Worm (Caenorhabditis elegans): Measurements from ENCODE around the gene C09F5.1.
A peak's percentile ranks its signal among the peaks of the same experiment; 100 is the strongest.

The C09F5.1 gene

ce11 chrIII:668303-668893, 9.9 kb downstream of the C09F5.1 start, which contains the start of gene W02B3.3:
TSS of gene W02B3.3 (minus strand) at chrIII:668433.
- TF ChIP-seq pros-1 (tag; optimal IDR thresholded peaks at IDR 0.05) = peak; percentile 55
- TF ChIP-seq ceh-2 (tag; optimal IDR thresholded peaks at IDR 0.05) = peak; percentile 23
- no peak for TF ChIP-seq F13H6.1 (tag; optimal IDR thresholded peaks at IDR 0.05)
- peak; percentile 23 for TF ChIP-seq nfya-1 (tag; optimal IDR thresholded peaks at IDR 0.05)
- TF ChIP-seq sdc-2 (tag; optimal IDR thresholded peaks at IDR 0.05) = peak; percentile 35
- TF ChIP-seq K09A11.1 (tag; optimal IDR thresholded peaks at IDR 0.05; ENCODE audit: insufficient read depth) = no peak
- no peak for TF ChIP-seq elt-2 (tag; optimal IDR thresholded peaks at IDR 0.05)
- peak; percentile 77 for TF ChIP-seq unc-55 (GFP tag; optimal IDR thresholded peaks at IDR 0.05)
- TF ChIP-seq ama-1 (optimal IDR thresholded peaks at IDR 0.05) = no peak
- TF ChIP-seq rnt-1 (tag; optimal IDR thresholded peaks at IDR 0.05) = peak; percentile 32
- peak; percentile 84 for TF ChIP-seq ceh-31 (tag; optimal IDR thresholded peaks at IDR 0.05)
- TF ChIP-seq unc-3 (GFP tag; conservative IDR thresholded peaks at IDR 0.05) = no peak
- no peak for TF ChIP-seq unc-3 (tag; optimal IDR thresholded peaks at IDR 0.05)
- peak; percentile 21 for TF ChIP-seq fkh-10 (GFP tag; optimal IDR thresholded peaks at IDR 0.05)
- peak; percentile 34 for TF ChIP-seq ceh-6 (GFP tag; optimal IDR thresholded peaks at IDR 0.05)
- TF ChIP-seq zip-5 (tag; optimal IDR thresholded peaks at IDR 0.05) = no peak
- peak; percentile 84 for TF ChIP-seq ceh-18 (tag; optimal IDR thresholded peaks at IDR 0.05)
- TF ChIP-seq pat-9 (tag; optimal IDR thresholded peaks at IDR 0.05) = peak; percentile 6
- no peak for TF ChIP-seq dmd-4 (tag; optimal IDR thresholded peaks at IDR 0.05; ENCODE audit: borderline replicate concordance)
- TF ChIP-seq pag-3 (tag; optimal IDR thresholded peaks at IDR 0.05; ENCODE audit: borderline replicate concordance) = peak; percentile 33
- no peak for TF ChIP-seq tbx-7 (tag; optimal IDR thresholded peaks at IDR 0.05)
- TF ChIP-seq npax-4 (tag; optimal IDR thresholded peaks at IDR 0.05) = no peak
- no peak for TF ChIP-seq syd-9 (tag; optimal IDR thresholded peaks at IDR 0.05)
- TF ChIP-seq fax-1 (tag; optimal IDR thresholded peaks at IDR 0.05) = no peak
- no peak for TF ChIP-seq hlh-8 (tag; optimal IDR thresholded peaks at IDR 0.05)
- peak; percentile 74 for TF ChIP-seq ceh-19 (GFP tag; optimal IDR thresholded peaks at IDR 0.05)
- TF ChIP-seq ref-2 (tag; optimal IDR thresholded peaks at IDR 0.05) = peak; percentile 40
- peak; percentile 69 for TF ChIP-seq ceh-14 (tag; optimal IDR thresholded peaks at IDR 0.05)
- TF ChIP-seq tbx-2 (tag; optimal IDR thresholded peaks at IDR 0.05) = peak; percentile 67
- peak; percentile 43 for TF ChIP-seq hlh-6 (tag; optimal IDR thresholded peaks at IDR 0.05)
- no peak for TF ChIP-seq ceh-48 (tag; optimal IDR thresholded peaks at IDR 0.05)
- TF ChIP-seq unc-42 (tag; optimal IDR thresholded peaks at IDR 0.05) = peak; percentile 94
- no peak for TF ChIP-seq Y22D7AL.16 (tag; optimal IDR thresholded peaks at IDR 0.05)
- TF ChIP-seq ceh-34 (tag; optimal IDR thresholded peaks at IDR 0.05) = peak; percentile 16

DNA sequence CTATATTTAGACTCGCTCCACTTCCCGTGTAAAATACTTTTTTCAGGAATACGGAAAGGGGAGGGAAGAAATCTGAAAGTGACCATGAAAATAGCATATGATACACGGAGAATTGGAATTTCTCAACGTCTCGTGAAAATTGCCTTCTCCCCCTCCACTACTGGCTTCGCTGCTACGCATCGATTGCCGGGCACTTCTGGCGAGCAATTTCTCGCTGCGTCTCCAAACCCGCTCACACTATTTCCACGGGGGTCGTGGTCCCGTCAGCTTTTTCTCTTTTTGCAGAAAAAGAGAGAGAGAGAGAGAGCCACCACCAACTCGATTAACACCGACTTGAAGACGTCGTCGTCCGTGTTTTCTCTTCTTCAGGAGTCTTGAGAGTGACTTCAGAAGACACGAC, 12.5 kb downstream of the C09F5.1 start:
- peak; percentile 26 for TF ChIP-seq Y22D7AL.16 (tag; optimal IDR thresholded peaks at IDR 0.05)
- TF ChIP-seq ceh-14 (tag; optimal IDR thresholded peaks at IDR 0.05) = peak; percentile 67
- no peak for TF ChIP-seq syd-9 (tag; optimal IDR thresholded peaks at IDR 0.05)
- TF ChIP-seq ceh-45 (GFP tag; IDR thresholded peaks at IDR 0.05) = no peak
- TF ChIP-seq ceh-31 (tag; optimal IDR thresholded peaks at IDR 0.05) = peak; percentile 80
- peak; percentile 32 for TF ChIP-seq ceh-34 (tag; optimal IDR thresholded peaks at IDR 0.05)
- TF ChIP-seq nfya-1 (tag; optimal IDR thresholded peaks at IDR 0.05) = peak; percentile 65
- peak; percentile 90 for TF ChIP-seq ceh-48 (tag; optimal IDR thresholded peaks at IDR 0.05)
- TF ChIP-seq unc-42 (tag; optimal IDR thresholded peaks at IDR 0.05) = peak; percentile 97
- TF ChIP-seq ama-1 (optimal IDR thresholded peaks at IDR 0.05) = no peak
- TF ChIP-seq ceh-18 (tag; optimal IDR thresholded peaks at IDR 0.05) = peak; percentile 22
- peak; percentile 46 for TF ChIP-seq tbx-2 (tag; optimal IDR thresholded peaks at IDR 0.05)

ce11 chrIII:675413-675812, 16.9 kb downstream of the C09F5.1 start:
- TF ChIP-seq unc-42 (tag; optimal IDR thresholded peaks at IDR 0.05) (peak; percentile 97), gmeb-2 (tag; optimal IDR thresholded peaks at IDR 0.05) (no peak), ceh-2 (tag; optimal IDR thresholded peaks at IDR 0.05) (no peak)

DNA sequence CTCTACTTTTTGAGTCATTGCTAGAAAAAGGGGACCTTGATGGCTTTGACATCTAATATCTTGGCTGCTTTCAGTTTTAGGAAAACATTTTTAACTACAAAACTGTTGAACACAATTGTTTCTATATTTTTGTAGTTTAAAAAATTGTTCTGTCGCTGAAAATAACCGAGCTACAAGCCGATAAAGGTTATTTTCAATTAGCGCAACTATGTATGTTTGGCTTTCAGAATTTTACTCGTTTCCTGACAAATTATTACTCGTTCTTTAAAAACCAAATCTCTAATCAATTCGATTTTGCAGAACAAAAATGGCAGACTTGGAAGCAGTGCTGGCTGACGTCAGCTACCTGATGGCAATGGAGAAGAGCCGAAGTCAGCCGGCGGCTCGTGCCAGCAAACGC, 17.3 kb downstream of the C09F5.1 start, which contains the start of gene grk-2:
Gene grk-2, plus strand, starts transcription at position 301 of the 400 bp plus-strand sequence.
- TF ChIP-seq C38D4.7 (GFP tag; optimal IDR thresholded peaks at IDR 0.05) (no peak), ceh-48 (tag; optimal IDR thresholded peaks at IDR 0.05) (no peak), fkh-6 (tag; optimal IDR thresholded peaks at IDR 0.05) (no peak), ztf-16 (tag; optimal IDR thresholded peaks at IDR 0.05) (no peak), ceh-22 (tag; optimal IDR thresholded peaks at IDR 0.05) (no peak), sdc-2 (tag; optimal IDR thresholded peaks at IDR 0.05) (no peak), rnt-1 (tag; optimal IDR thresholded peaks at IDR 0.05) (no peak), nhr-11 (tag; optimal IDR thresholded peaks at IDR 0.05) (no peak), lin-11 (tag; optimal IDR thresholded peaks at IDR 0.05) (no peak), hlh-30 (tag; optimal IDR thresholded peaks at IDR 0.05; ENCODE audit: insufficient read depth) (no peak)
